Worm (Caenorhabditis elegans) whole organism, L3 larva: ENCODE results near the gene tag-278.

Source experiments
- R02D3.7 ChIP-seq: fragments of 150-350 bp; optimal IDR thresholded peaks from 2 replicates; lab custom pipeline; 2014; ENCODE audit warnings: missing biosample characterization, missing genetic modification characterization
- aly-2 ChIP-seq: fragments of 150-350 bp; optimal IDR thresholded peaks from 2 replicates; lab custom pipeline; 2014; ENCODE audit warnings: missing biosample characterization, missing genetic modification characterization
- ama-1 ChIP-seq: fragments of 150-350 bp; optimal IDR thresholded peaks from 2 replicates; lab custom pipeline; 2018
- ceh-16 ChIP-seq: sonication (generic microtip); optimal IDR thresholded peaks from 2 replicates; lab custom pipeline; 2017; ENCODE audit warnings: missing biosample characterization, missing genetic modification characterization
- ceh-28 ChIP-seq: fragments of 150-350 bp; optimal IDR thresholded peaks from 2 replicates; lab custom pipeline; 2014; ENCODE audit warnings: missing biosample characterization, missing genetic modification reagents, missing genetic modification characterization
- ceh-82 ChIP-seq: fragments of 150-350 bp; optimal IDR thresholded peaks from 2 replicates; lab custom pipeline; 2014; ENCODE audit warnings: missing biosample characterization, missing genetic modification characterization
- daf-12 ChIP-seq: fragments of 150-350 bp; optimal IDR thresholded peaks from 2 replicates; lab custom pipeline; 2014; ENCODE audit warnings: missing biosample characterization, missing genetic modification reagents, missing genetic modification characterization
- egl-27 ChIP-seq: sonication (generic microtip); optimal IDR thresholded peaks from 4 replicates; lab custom pipeline; 2017; ENCODE audit warnings: missing biosample characterization, missing genetic modification reagents, missing genetic modification characterization
- elt-1 ChIP-seq: fragments of 150-350 bp; optimal IDR thresholded peaks from 2 replicates; lab custom pipeline; 2014; ENCODE audit warnings: missing biosample characterization, missing genetic modification characterization
- elt-2 ChIP-seq: sonication (generic microtip); optimal IDR thresholded peaks from 2 replicates; lab custom pipeline; 2016; ENCODE audit warnings: missing genetic modification reagents, mild to moderate bottlenecking, missing genetic modification characterization, missing compliant biosample characterization
- eor-1 ChIP-seq, 2 experiments: fragments of 150-350 bp; optimal IDR thresholded peaks; 2 replicates each; lab custom pipeline; 2014 to 2018; ENCODE audit warnings: missing biosample characterization in 2 of 2, missing genetic modification characterization in 2 of 2
- fkh-10 ChIP-seq: sonication (generic microtip); optimal IDR thresholded peaks from 2 replicates; lab custom pipeline; 2017; ENCODE audit warnings: missing biosample characterization, missing genetic modification reagents, missing genetic modification characterization
- fkh-2 ChIP-seq: fragments of 150-350 bp; optimal IDR thresholded peaks from 2 replicates; lab custom pipeline; 2014; ENCODE audit warnings: missing biosample characterization, missing genetic modification reagents, missing genetic modification characterization
- fos-1 ChIP-seq: fragments of 150-350 bp; optimal IDR thresholded peaks from 2 replicates; lab custom pipeline; 2014; ENCODE audit warnings: missing biosample characterization, missing genetic modification characterization
- hmg-11 ChIP-seq: sonication (generic microtip); optimal IDR thresholded peaks from 2 replicates; lab custom pipeline; 2016; ENCODE audit warnings: missing genetic modification characterization, missing compliant biosample characterization
- jun-1 ChIP-seq: fragments of 150-350 bp; optimal IDR thresholded peaks from 2 replicates; lab custom pipeline; 2014; ENCODE audit warnings: missing biosample characterization, missing genetic modification reagents, missing genetic modification characterization
- lin-15B ChIP-seq: fragments of 150-350 bp; optimal IDR thresholded peaks from 2 replicates; lab custom pipeline; 2014; ENCODE audit warnings: missing biosample characterization, missing genetic modification characterization
- lin-39 ChIP-seq: fragments of 150-350 bp; optimal IDR thresholded peaks from 2 replicates; lab custom pipeline; 2018; ENCODE audit warnings: missing biosample characterization, missing genetic modification reagents, missing genetic modification characterization
- lsy-12 ChIP-seq: sonication (generic microtip); optimal IDR thresholded peaks from 2 replicates; lab custom pipeline; 2016; ENCODE audit warnings: mild to moderate bottlenecking, missing genetic modification characterization, missing compliant biosample characterization
- mdl-1 ChIP-seq: fragments of 150-350 bp; optimal IDR thresholded peaks from 2 replicates; lab custom pipeline; 2014; ENCODE audit warnings: missing biosample characterization, missing genetic modification characterization
- mml-1 ChIP-seq: fragments of 150-350 bp; sonication (generic microtip); optimal IDR thresholded peaks from 3 replicates; lab custom pipeline; 2014; ENCODE audit warnings: missing biosample characterization, missing genetic modification characterization
- nfya-1 ChIP-seq: sonication (generic microtip); optimal IDR thresholded peaks from 2 replicates; lab custom pipeline; 2017; ENCODE audit warnings: missing genetic modification characterization, mild to moderate bottlenecking, missing compliant biosample characterization, antibody characterized with exemption, moderate library complexity; ENCODE audit not compliant: insufficient read depth
- nhr-11 ChIP-seq: fragments of 150-350 bp; optimal IDR thresholded peaks from 2 replicates; lab custom pipeline; 2014; ENCODE audit warnings: missing biosample characterization, missing genetic modification characterization
- nhr-23 ChIP-seq: fragments of 150-350 bp; optimal IDR thresholded peaks from 2 replicates; lab custom pipeline; 2014; ENCODE audit warnings: missing biosample characterization, missing genetic modification reagents, missing genetic modification characterization
- nhr-237 ChIP-seq: fragments of 150-350 bp; optimal IDR thresholded peaks from 2 replicates; lab custom pipeline; 2014; ENCODE audit warnings: missing biosample characterization, missing genetic modification characterization
- nhr-25 ChIP-seq: sonication (generic microtip); optimal IDR thresholded peaks from 2 replicates; lab custom pipeline; 2017; ENCODE audit warnings: missing biosample characterization, missing genetic modification characterization
- nhr-28 ChIP-seq: fragments of 150-350 bp; optimal IDR thresholded peaks from 2 replicates; lab custom pipeline; 2014; ENCODE audit warnings: missing biosample characterization, missing genetic modification characterization
- nhr-43 ChIP-seq: sonication (generic microtip); optimal IDR thresholded peaks from 2 replicates; lab custom pipeline; 2016; ENCODE audit warnings: mild to moderate bottlenecking, missing genetic modification characterization, missing compliant biosample characterization; ENCODE audit not compliant: poor library complexity, severe bottlenecking
- nhr-76 ChIP-seq: fragments of 150-350 bp; sonication (generic microtip); optimal IDR thresholded peaks from 5 replicates; lab custom pipeline; 2014; ENCODE audit warnings: missing biosample characterization, missing genetic modification characterization
- nhr-77 ChIP-seq: fragments of 150-350 bp; optimal IDR thresholded peaks from 2 replicates; lab custom pipeline; 2014; ENCODE audit warnings: missing biosample characterization, missing genetic modification characterization
- pha-4 ChIP-seq: fragments of 150-350 bp; optimal IDR thresholded peaks from 2 replicates; lab custom pipeline; 2014; ENCODE audit warnings: missing biosample characterization, missing genetic modification reagents, missing genetic modification characterization
- pqm-1 ChIP-seq: fragments of 150-350 bp; optimal IDR thresholded peaks from 2 replicates; lab custom pipeline; 2017; ENCODE audit warnings: missing biosample characterization, missing genetic modification characterization, inconsistent platforms
- sea-2 ChIP-seq: fragments of 150-350 bp; sonication (generic microtip); optimal IDR thresholded peaks from 4 replicates; lab custom pipeline; 2014; ENCODE audit warnings: missing biosample characterization, missing genetic modification reagents, missing genetic modification characterization
- skn-1 ChIP-seq: fragments of 150-350 bp; optimal IDR thresholded peaks from 2 replicates; lab custom pipeline; 2014; ENCODE audit warnings: missing biosample characterization, missing genetic modification characterization
- snpc-4 ChIP-seq: fragments of 150-350 bp; optimal IDR thresholded peaks from 2 replicates; lab custom pipeline; 2014; ENCODE audit warnings: missing biosample characterization, missing genetic modification characterization
- tbx-2 ChIP-seq: sonication (generic microtip); optimal IDR thresholded peaks from 2 replicates; lab custom pipeline; 2016; ENCODE audit warnings: mild to moderate bottlenecking, missing genetic modification characterization, missing compliant biosample characterization
- unc-39 ChIP-seq: sonication (generic microtip); optimal IDR thresholded peaks from 4 replicates; lab custom pipeline; 2017; ENCODE audit warnings: missing biosample characterization, missing genetic modification characterization
- unc-62 ChIP-seq: fragments of 150-350 bp; sonication (generic microtip); optimal IDR thresholded peaks from 4 replicates; lab custom pipeline; 2014; ENCODE audit warnings: missing biosample characterization, missing genetic modification reagents, missing genetic modification characterization
- zag-1 ChIP-seq: fragments of 150-350 bp; optimal IDR thresholded peaks from 2 replicates; lab custom pipeline; 2014; ENCODE audit warnings: missing biosample characterization, missing genetic modification characterization
- ztf-11 ChIP-seq: fragments of 150-350 bp; optimal IDR thresholded peaks from 2 replicates; lab custom pipeline; 2014; ENCODE audit warnings: missing biosample characterization, missing genetic modification characterization
- ztf-4 ChIP-seq: fragments of 150-350 bp; optimal IDR thresholded peaks from 2 replicates; lab custom pipeline; 2014; ENCODE audit warnings: missing biosample characterization, missing genetic modification characterization

The tag-278 gene

DNA sequence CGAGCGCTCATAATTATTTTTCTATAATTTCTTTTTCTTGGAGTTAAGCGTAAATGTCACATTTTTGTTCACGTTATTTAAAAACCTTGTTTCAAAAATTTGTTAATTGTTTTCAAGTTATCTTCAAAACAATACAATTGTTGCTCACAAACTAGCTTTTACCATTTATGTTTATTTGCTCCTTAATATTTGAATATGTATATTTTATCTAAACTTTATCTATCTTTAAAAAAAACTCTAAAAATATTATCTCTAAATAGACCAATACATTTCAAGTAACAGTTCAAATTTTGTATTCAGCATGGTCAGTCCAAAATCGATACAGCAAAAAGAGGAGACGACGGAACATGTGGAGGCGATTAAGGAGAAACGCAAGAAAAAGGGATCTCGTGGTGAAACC is 33.0 kb downstream of the tag-278 start, which contains the start of gene R11G1.7:
Gene R11G1.7 (plus strand): TSS at position 301 of the 400 bp plus-strand sequence.
- TF ChIP-seq jun-1 (tag; lab: Kevin White, UChicago) = no peak
- no peak for TF ChIP-seq mdl-1 (tag; lab: Kevin White, UChicago)
- no peak for TF ChIP-seq lin-15B (tag; lab: Kevin White, UChicago)

DNA sequence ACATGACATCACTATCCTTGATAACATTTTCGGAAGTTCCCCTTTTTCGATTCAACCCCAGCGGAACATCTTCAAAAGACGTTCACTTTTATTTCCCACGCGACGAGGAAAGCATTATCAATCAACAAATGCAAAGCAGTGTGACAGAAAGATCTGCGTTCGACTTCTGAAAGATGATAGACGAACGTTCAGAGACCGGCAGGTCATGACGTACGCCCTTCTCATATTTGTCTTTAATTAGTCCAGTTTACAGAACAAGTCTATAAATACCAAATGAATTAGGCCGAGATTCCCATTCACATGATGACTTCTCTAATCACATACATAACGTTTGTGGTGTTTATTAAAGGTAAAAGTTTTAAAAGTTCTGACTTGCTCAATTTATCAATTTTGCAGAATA is 34.4 kb downstream of the tag-278 start, which contains the start of gene R11G1.11:
Gene R11G1.11 (plus strand): TSS at position 301 of the 400 bp plus-strand sequence.
- TF ChIP-seq nhr-23 (tag; lab: Kevin White, UChicago) (peak; percentile 52), ztf-4 (tag; lab: Kevin White, UChicago) (no peak)

DNA sequence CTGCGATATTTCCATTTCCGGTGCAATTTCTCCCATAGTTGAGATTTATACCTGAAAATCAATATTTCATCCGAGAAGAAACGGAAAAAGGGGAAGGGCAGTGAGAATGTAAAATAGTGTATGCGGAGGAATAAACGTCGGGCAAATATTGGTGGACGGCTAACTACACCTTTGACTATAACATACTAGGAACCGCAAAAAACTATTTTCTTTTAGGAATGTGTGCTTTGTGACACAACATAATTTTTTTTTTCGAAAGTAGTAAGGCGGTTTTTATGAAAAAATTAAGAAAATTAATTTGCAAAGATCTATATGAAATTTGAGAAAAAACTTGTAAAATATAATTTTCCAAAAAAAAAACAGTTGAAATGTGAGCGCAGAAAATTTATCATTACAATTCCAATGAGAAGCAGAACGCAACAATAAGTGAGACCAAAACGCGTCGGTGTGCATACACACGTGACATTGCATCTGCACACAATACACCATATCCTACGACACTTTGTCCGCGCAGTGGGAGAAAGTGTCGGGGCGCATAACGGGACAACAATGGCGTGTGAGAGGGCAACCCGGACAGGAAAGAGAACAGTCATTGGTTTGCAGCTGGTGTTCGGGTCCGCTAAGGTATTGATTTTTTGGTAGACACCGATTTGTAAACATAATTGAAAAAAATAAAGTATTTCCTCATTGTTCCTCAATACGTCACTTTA is 38.8 kb downstream of the tag-278 start, which contains the start of the genes sax-1 and R11G1.2:
Gene sax-1 (minus strand): TSS at position 51 of the 710 bp plus-strand sequence.
Gene R11G1.2 (plus strand): TSS at position 515 of the 710 bp plus-strand sequence.
- TF ChIP-seq snpc-4 (peak; percentile 0), lin-39 (tag; lab: Kevin White, UChicago) (peak; percentile 69), nfya-1 (tag; lab: Kevin White, UChicago) (peak; percentile 68), lsy-12 (tag; lab: Kevin White, UChicago) (no peak), aly-2 (tag; lab: Kevin White, UChicago) (no peak), tbx-2 (tag; lab: Kevin White, UChicago) (no peak), fkh-2 (tag; lab: Kevin White, UChicago) (no peak), eor-1 (tag; optimal IDR thresholded peaks at IDR 0.05; lab: Kevin White, UChicago) (no peak), daf-12 (tag; lab: Kevin White, UChicago) (no peak), nhr-77 (no peak), skn-1 (tag; lab: Kevin White, UChicago) (peak; percentile 33), unc-62 (GFP tag; lab: Kevin White, UChicago) (no peak), ceh-28 (peak; percentile 29), nhr-237 (tag; lab: Kevin White, UChicago) (no peak), fos-1 (tag; lab: Kevin White, UChicago) (no peak), ztf-11 (no peak), nhr-11 (tag; lab: Kevin White, UChicago) (no peak), elt-1 (tag; lab: Kevin White, UChicago) (no peak), fkh-10 (GFP tag; lab: Kevin White, UChicago) (no peak), pqm-1 (tag; lab: Kevin White, UChicago) (no peak), nhr-76 (no peak), pha-4 (tag; lab: Kevin White, UChicago) (peak; percentile 82), jun-1 (tag; lab: Kevin White, UChicago) (peak; percentile 41), egl-27 (tag; lab: Kevin White, UChicago) (no peak), ceh-16 (tag; lab: Kevin White, UChicago) (no peak), ceh-82 (tag; lab: Kevin White, UChicago) (no peak), mdl-1 (tag; lab: Kevin White, UChicago) (peak; percentile 64), zag-1 (no peak), ztf-4 (tag; lab: Kevin White, UChicago) (no peak), nhr-23 (tag; lab: Kevin White, UChicago) (peak; percentile 17), sea-2 (GFP tag; lab: Kevin White, UChicago) (no peak), nhr-25 (tag; lab: Kevin White, UChicago) (peak; percentile 44), hmg-11 (tag; lab: Kevin White, UChicago) (peak; percentile 83), lin-15B (tag; lab: Kevin White, UChicago) (peak; percentile 25), mml-1 (no peak), R02D3.7 (tag; lab: Kevin White, UChicago) (no peak), elt-2 (peak; percentile 41), nhr-28 (tag; lab: Kevin White, UChicago) (no peak), ama-1 (no peak), unc-39 (tag; lab: Kevin White, UChicago) (no peak), nhr-43 (tag; lab: Kevin White, UChicago) (no peak)
